Worm (Caenorhabditis elegans) whole organism, mixed stage, embryonic: Measurements from ENCODE around the gene ssp-34.

Experiments used
- M03D4.4 ChIP-seq: sonication (generic microtip); optimal IDR thresholded peaks from 2 replicates; lab custom pipeline; 2017; ENCODE audit warnings: mild to moderate bottlenecking, missing genetic modification characterization, missing compliant biosample characterization
- bed-3 ChIP-seq: fragments of 200-800 bp; sonication (Bioruptor generic); optimal IDR thresholded peaks from 3 replicates; lab custom pipeline; 2018; ENCODE audit warnings: mild to moderate bottlenecking, missing genetic modification characterization, moderate library complexity, missing compliant biosample characterization
- blmp-1 ChIP-seq: fragments of 150-350 bp; optimal IDR thresholded peaks from 2 replicates; lab custom pipeline; 2014; ENCODE audit warnings: missing biosample characterization, missing genetic modification characterization
- ceh-39 ChIP-seq: fragments of 150-350 bp; optimal IDR thresholded peaks from 2 replicates; lab custom pipeline; 2014; ENCODE audit warnings: missing biosample characterization, missing genetic modification characterization
- ceh-43 ChIP-seq: fragments of 200-800 bp; sonication (Bioruptor generic); optimal IDR thresholded peaks from 2 replicates; lab custom pipeline; 2018; ENCODE audit warnings: mild to moderate bottlenecking, missing genetic modification characterization, moderate library complexity, missing compliant biosample characterization
- ceh-83 ChIP-seq: fragments of 200-800 bp; sonication (Bioruptor generic); optimal IDR thresholded peaks from 2 replicates; lab custom pipeline; 2018; ENCODE audit warnings: mild to moderate bottlenecking, missing genetic modification characterization, missing compliant biosample characterization
- ces-1 ChIP-seq: fragments of 150-350 bp; optimal IDR thresholded peaks from 2 replicates; lab custom pipeline; 2014; ENCODE audit warnings: missing biosample characterization, missing genetic modification reagents, missing genetic modification characterization
- cnd-1 ChIP-seq: fragments of 200-800 bp; sonication (Bioruptor generic); optimal IDR thresholded peaks from 2 replicates; lab custom pipeline; 2018; ENCODE audit warnings: mild to moderate bottlenecking, missing genetic modification characterization, missing compliant biosample characterization
- drap-1 ChIP-seq: fragments of 200-800 bp; sonication (Bioruptor generic); optimal IDR thresholded peaks from 3 replicates; lab custom pipeline; 2018; ENCODE audit warnings: mild to moderate bottlenecking, missing genetic modification characterization, missing compliant biosample characterization
- elt-1 ChIP-seq: sonication (generic microtip); optimal IDR thresholded peaks from 2 replicates; lab custom pipeline; 2017; ENCODE audit warnings: missing genetic modification characterization, mild to moderate bottlenecking, missing compliant biosample characterization, antibody characterized with exemption, moderate library complexity, borderline replicate concordance; ENCODE audit not compliant: insufficient read depth
- elt-3 ChIP-seq: fragments of 150-350 bp; optimal IDR thresholded peaks from 2 replicates; lab custom pipeline; 2014; ENCODE audit warnings: missing biosample characterization, missing genetic modification characterization
- flh-1 ChIP-seq: fragments of 200-800 bp; sonication (Bioruptor generic); optimal IDR thresholded peaks from 2 replicates; lab custom pipeline; 2018; ENCODE audit warnings: mild to moderate bottlenecking, missing genetic modification characterization, moderate library complexity, missing compliant biosample characterization
- ham-2 ChIP-seq: fragments of 200-800 bp; sonication (Bioruptor generic); optimal IDR thresholded peaks from 2 replicates; lab custom pipeline; 2018; ENCODE audit warnings: mild to moderate bottlenecking, missing genetic modification characterization, missing compliant biosample characterization
- hlh-1 ChIP-seq: fragments of 150-350 bp; optimal IDR thresholded peaks from 2 replicates; lab custom pipeline; 2014; ENCODE audit warnings: missing biosample characterization, missing genetic modification reagents, missing genetic modification characterization
- lin-13 ChIP-seq: fragments of 150-350 bp; optimal IDR thresholded peaks from 2 replicates; lab custom pipeline; 2014; ENCODE audit warnings: missing biosample characterization, missing genetic modification characterization
- lin-32 ChIP-seq: fragments of 200-800 bp; sonication (Bioruptor generic); optimal IDR thresholded peaks from 2 replicates; lab custom pipeline; 2018; ENCODE audit warnings: mild to moderate bottlenecking, missing genetic modification characterization, missing compliant biosample characterization
- lsy-2 ChIP-seq: fragments of 150-350 bp; optimal IDR thresholded peaks from 2 replicates; lab custom pipeline; 2014; ENCODE audit warnings: missing biosample characterization, missing genetic modification characterization
- mab-5 ChIP-seq: fragments of 150-350 bp; optimal IDR thresholded peaks from 2 replicates; lab custom pipeline; 2014; ENCODE audit warnings: missing biosample characterization, missing genetic modification characterization
- mep-1 ChIP-seq: fragments of 150-350 bp; optimal IDR thresholded peaks from 2 replicates; lab custom pipeline; 2017; ENCODE audit warnings: missing biosample characterization, missing genetic modification reagents, missing genetic modification characterization, inconsistent platforms
- mls-2 ChIP-seq: sonication (generic microtip); optimal IDR thresholded peaks from 2 replicates; lab custom pipeline; 2016; ENCODE audit warnings: mild to moderate bottlenecking, missing genetic modification characterization, moderate library complexity, missing compliant biosample characterization
- nhr-12 ChIP-seq: fragments of 150-350 bp; optimal IDR thresholded peaks from 2 replicates; lab custom pipeline; 2014; ENCODE audit warnings: missing biosample characterization, missing genetic modification characterization
- nhr-2 ChIP-seq: fragments of 150-350 bp; optimal IDR thresholded peaks from 2 replicates; lab custom pipeline; 2014; ENCODE audit warnings: missing biosample characterization, missing genetic modification characterization
- nhr-237 ChIP-seq: fragments of 150-350 bp; optimal IDR thresholded peaks from 2 replicates; lab custom pipeline; 2014; ENCODE audit warnings: missing biosample characterization, missing genetic modification characterization
- nhr-28 ChIP-seq: fragments of 150-350 bp; optimal IDR thresholded peaks from 2 replicates; lab custom pipeline; 2014; ENCODE audit warnings: missing biosample characterization, missing genetic modification characterization
- nhr-76 ChIP-seq: sonication (generic microtip); optimal IDR thresholded peaks from 2 replicates; lab custom pipeline; 2017; ENCODE audit warnings: missing biosample characterization, missing genetic modification characterization
- pha-4 ChIP-seq: fragments of 150-350 bp; optimal IDR thresholded peaks from 2 replicates; lab custom pipeline; 2018; ENCODE audit warnings: missing biosample characterization, missing genetic modification reagents, missing genetic modification characterization
- sem-2 ChIP-seq: fragments of 200-800 bp; sonication (Bioruptor generic); optimal IDR thresholded peaks from 2 replicates; lab custom pipeline; 2018; ENCODE audit warnings: mild to moderate bottlenecking, missing genetic modification characterization, missing compliant biosample characterization
- snpc-4 ChIP-seq: fragments of 150-350 bp; optimal IDR thresholded peaks from 2 replicates; lab custom pipeline; 2014; ENCODE audit warnings: missing biosample characterization, missing genetic modification characterization
- sptf-1 ChIP-seq: sonication (generic microtip); optimal IDR thresholded peaks from 2 replicates; lab custom pipeline; 2017; ENCODE audit warnings: mild to moderate bottlenecking, missing genetic modification characterization, moderate library complexity, missing compliant biosample characterization
- tbx-8 ChIP-seq: fragments of 200-800 bp; sonication (Bioruptor generic); optimal IDR thresholded peaks from 2 replicates; lab custom pipeline; 2018; ENCODE audit warnings: mild to moderate bottlenecking, missing genetic modification characterization, moderate library complexity, missing compliant biosample characterization
- unc-120 ChIP-seq: sonication (generic microtip); optimal IDR thresholded peaks from 2 replicates; lab custom pipeline; 2017; ENCODE audit warnings: missing genetic modification characterization, missing compliant biosample characterization; ENCODE audit not compliant: poor library complexity, severe bottlenecking
- zip-8 ChIP-seq: fragments of 150-350 bp; optimal IDR thresholded peaks from 2 replicates; lab custom pipeline; 2014; ENCODE audit warnings: missing biosample characterization, missing genetic modification characterization
- ztf-11 ChIP-seq: fragments of 150-350 bp; optimal IDR thresholded peaks from 2 replicates; lab custom pipeline; 2014; ENCODE audit warnings: missing biosample characterization, missing genetic modification characterization

ssp-34 gene

DNA sequence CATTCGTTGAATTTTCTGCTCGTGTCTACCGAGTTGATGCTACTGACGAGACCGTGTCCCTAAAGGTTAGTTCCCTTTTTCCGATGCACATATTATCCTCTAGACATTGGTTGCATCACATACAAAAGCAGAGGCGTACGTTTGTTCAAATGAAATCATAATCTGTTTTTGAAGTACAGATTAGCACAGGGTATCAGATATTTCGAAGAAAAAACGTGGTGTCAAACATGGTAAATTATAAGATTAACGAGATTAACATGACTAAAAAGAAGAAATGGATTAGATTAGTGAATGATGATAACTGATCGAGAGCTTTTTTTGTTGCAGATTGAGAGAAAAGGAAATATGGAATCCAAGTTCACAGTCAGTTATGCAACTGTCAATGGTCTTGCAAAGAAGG lies 19.5 kb downstream of the ssp-34 start:
- TF ChIP-seq nhr-237 (no peak), bed-3 (GFP tag; lab: Kevin White, UChicago) (no peak), mab-5 (no peak), ces-1 (no peak), lsy-2 (tag; lab: Kevin White, UChicago) (no peak), cnd-1 (tag; lab: Kevin White, UChicago) (no peak), blmp-1 (no peak), snpc-4 (tag; lab: Kevin White, UChicago) (no peak), tbx-8 (GFP tag; lab: Kevin White, UChicago) (no peak), nhr-28 (tag; lab: Kevin White, UChicago) (no peak)

- TF ChIP-seq blmp-1 (no peak), elt-1 (tag; lab: Kevin White, UChicago) (peak; percentile 83), sem-2 (GFP tag; lab: Kevin White, UChicago) (no peak)
Observed at ce11 chrIV:10718075-10718474, 20.3 kb downstream of the ssp-34 start.

DNA sequence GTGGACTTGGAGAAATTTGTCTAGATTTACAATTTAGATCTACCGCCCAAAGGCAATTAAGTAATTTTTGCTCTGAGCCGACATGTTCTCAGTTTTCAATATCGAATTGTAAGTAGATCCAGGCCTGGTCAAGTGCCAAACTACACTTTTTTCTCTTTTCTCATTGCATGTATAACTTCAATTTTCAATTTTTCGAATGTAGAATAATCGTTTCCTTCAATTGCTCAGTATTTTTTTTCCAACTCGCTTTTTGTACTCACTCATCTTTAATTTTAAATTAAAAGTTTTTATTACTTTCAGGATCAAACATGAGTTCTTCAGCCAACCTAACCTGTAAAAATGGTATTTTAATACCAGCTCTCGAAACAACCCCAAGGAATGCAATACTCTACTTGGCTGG lies 22.1 kb downstream of the ssp-34 start, which contains the start of gene ncx-3:
TSS of gene ncx-3 (plus strand) at position 301 of the 400 bp plus-strand sequence.
- TF ChIP-seq drap-1 (GFP tag; lab: Kevin White, UChicago) (no peak), mep-1 (tag; lab: Kevin White, UChicago) (no peak), nhr-12 (tag; lab: Kevin White, UChicago) (no peak), lin-32 (no peak), ces-1 (no peak)

ce11 chrIV:10714594-10714993 lies 23.8 kb downstream of the ssp-34 start:
- no peak for TF ChIP-seq lin-13 (tag; lab: Kevin White, UChicago)
- no peak for TF ChIP-seq flh-1 (GFP tag; lab: Kevin White, UChicago)
- TF ChIP-seq ztf-11 (tag; lab: Kevin White, UChicago): no peak
- peak; percentile 7 for TF ChIP-seq pha-4 (tag; lab: Kevin White, UChicago)
- TF ChIP-seq zip-8: no peak
- no peak for TF ChIP-seq bed-3 (GFP tag; lab: Kevin White, UChicago)
- TF ChIP-seq nhr-2 (tag; lab: Kevin White, UChicago): peak; percentile 29
- TF ChIP-seq elt-1 (tag; lab: Kevin White, UChicago): no peak

DNA sequence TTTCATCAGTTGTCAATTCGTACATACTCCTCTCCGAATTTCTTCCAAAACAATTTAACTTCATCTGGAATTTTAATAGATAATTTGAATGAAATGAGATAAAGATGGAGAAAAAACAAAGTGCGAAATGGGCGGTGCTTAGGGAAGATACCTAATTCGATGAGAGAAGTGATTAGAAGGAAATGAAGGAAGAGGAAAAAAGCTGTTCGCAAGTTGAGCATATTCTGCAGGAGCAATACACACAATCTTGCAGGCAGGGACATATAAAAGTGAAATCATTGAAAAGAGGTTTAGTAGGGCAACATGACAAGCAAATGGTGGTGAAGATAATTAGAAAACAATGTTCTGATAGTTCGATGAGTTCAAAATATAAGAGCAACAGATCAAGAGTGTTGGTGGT lies 26.7 kb downstream of the ssp-34 start, which contains the start of gene glb-21:
TSS of gene glb-21 (minus strand) at position 66 of the 400 bp plus-strand sequence.
- TF ChIP-seq sem-2 (GFP tag; lab: Kevin White, UChicago) (no peak), zip-8 (no peak), elt-1 (tag; lab: Kevin White, UChicago) (no peak), ceh-83 (GFP tag; lab: Kevin White, UChicago) (no peak), ztf-11 (tag; lab: Kevin White, UChicago) (no peak), blmp-1 (no peak), lin-13 (tag; lab: Kevin White, UChicago) (no peak), mab-5 (no peak), cnd-1 (tag; lab: Kevin White, UChicago) (no peak), nhr-28 (tag; lab: Kevin White, UChicago) (no peak), nhr-76 (tag; lab: Kevin White, UChicago) (no peak), ces-1 (no peak), ceh-39 (tag; lab: Kevin White, UChicago) (no peak), sptf-1 (tag; lab: Kevin White, UChicago) (no peak), lsy-2 (tag; lab: Kevin White, UChicago) (no peak), M03D4.4 (tag; lab: Kevin White, UChicago) (no peak), hlh-1 (tag; lab: Kevin White, UChicago) (no peak), bed-3 (GFP tag; lab: Kevin White, UChicago) (no peak), flh-1 (GFP tag; lab: Kevin White, UChicago) (no peak)
- TF ChIP-seq, all 35 proteins: peak for 0

DNA sequence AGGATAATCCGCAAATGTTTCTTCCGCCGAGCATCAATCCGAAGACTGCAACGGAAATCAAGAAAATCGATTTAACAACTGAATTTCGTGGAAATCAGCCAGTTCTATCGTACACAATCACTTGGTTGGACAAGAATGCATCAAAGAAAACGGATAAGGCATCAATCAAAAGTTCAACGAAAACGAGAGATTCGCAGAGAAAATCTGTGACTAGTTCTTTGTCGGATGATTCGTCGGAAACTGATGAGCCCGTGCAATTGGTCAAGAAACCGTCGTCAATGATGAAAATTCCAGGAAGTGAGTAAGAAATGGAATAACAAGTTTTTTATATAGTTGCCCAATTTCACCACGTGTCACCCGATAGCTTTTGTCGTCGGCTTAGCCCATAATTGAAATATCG lies 32.3 kb downstream of the ssp-34 start, which contains the start of gene R102.6:
TSS of gene R102.6 (minus strand) at position 101 of the 400 bp plus-strand sequence.
- TF ChIP-seq tbx-8 (GFP tag; lab: Kevin White, UChicago) (no peak), unc-120 (no peak), ceh-43 (GFP tag; lab: Kevin White, UChicago) (no peak), M03D4.4 (tag; lab: Kevin White, UChicago) (no peak), sem-2 (GFP tag; lab: Kevin White, UChicago) (no peak), mls-2 (no peak), elt-1 (tag; lab: Kevin White, UChicago) (no peak), sptf-1 (tag; lab: Kevin White, UChicago) (no peak), snpc-4 (tag; lab: Kevin White, UChicago) (no peak), bed-3 (GFP tag; lab: Kevin White, UChicago) (no peak), elt-3 (no peak), mab-5 (no peak), lin-13 (tag; lab: Kevin White, UChicago) (no peak), nhr-76 (tag; lab: Kevin White, UChicago) (no peak), ces-1 (no peak), ham-2 (GFP tag; lab: Kevin White, UChicago) (no peak), flh-1 (GFP tag; lab: Kevin White, UChicago) (no peak), lin-32 (no peak), ztf-11 (tag; lab: Kevin White, UChicago) (no peak)
